Fruit fly (Drosophila melanogaster) whole organism, prepupa: ENCODE results near the gene Obp73a.

Experiments
- Hr39 ChIP-seq: fragments of 200-800 bp; sonication (Bioruptor generic); optimal IDR thresholded peaks from 2 replicates; lab custom pipeline; 2016; ENCODE audit warnings: missing biosample characterization, missing genetic modification characterization
- Lpt ChIP-seq: fragments of 200-800 bp; sonication (Bioruptor generic); optimal IDR thresholded peaks from 3 replicates; lab custom pipeline; 2016; ENCODE audit warnings: missing biosample characterization, missing genetic modification characterization
- dsx ChIP-seq: fragments of 200-800 bp; optimal IDR thresholded peaks from 3 replicates; lab custom pipeline; 2019; ENCODE audit warnings: missing biosample characterization, mild to moderate bottlenecking, missing genetic modification characterization, moderate library complexity; ENCODE audit not compliant: poor library complexity, severe bottlenecking

dm6 chr3L:16971611-16972359 lies 27.6 kb downstream of the Obp73a start:
- peak; percentile 24 for TF ChIP-seq dsx (GFP tag; lab: Kevin White, UChicago)
- TF ChIP-seq Hr39 (GFP tag; lab: Kevin White, UChicago) = no peak
- peak; percentile 50 for TF ChIP-seq Lpt (GFP tag; lab: Kevin White, UChicago)
